Worm (Caenorhabditis elegans): ENCODE results near the gene H28G03.3.

- TF ChIP-seq sox-4 (tag; optimal IDR thresholded peaks at IDR 0.05) = no peak
- TF ChIP-seq mec-3 (tag; optimal IDR thresholded peaks at IDR 0.05; ENCODE audit: borderline replicate concordance) = no peak
- TF ChIP-seq nhr-11 (tag; optimal IDR thresholded peaks at IDR 0.05) = no peak
- no peak for TF ChIP-seq nfya-1 (tag; optimal IDR thresholded peaks at IDR 0.05)
- no peak for TF ChIP-seq ceh-45 (GFP tag; IDR thresholded peaks at IDR 0.05)
- TF ChIP-seq pqm-1 (tag; optimal IDR thresholded peaks at IDR 0.05) = no peak
- no peak for TF ChIP-seq ceh-9 (tag; optimal IDR thresholded peaks at IDR 0.05)
- TF ChIP-seq unc-55 (GFP tag; optimal IDR thresholded peaks at IDR 0.05) = no peak
- TF ChIP-seq lin-11 (tag; optimal IDR thresholded peaks at IDR 0.05) = no peak
- TF ChIP-seq K09A11.1 (tag; optimal IDR thresholded peaks at IDR 0.05; ENCODE audit: insufficient read depth) = no peak
- no peak for TF ChIP-seq ceh-24 (tag; optimal IDR thresholded peaks at IDR 0.05)
Measured at ce11 chrX:5218323-5218722, 7.8 kb downstream of the H28G03.3 start.

Data from whole organism, late embryonic.